Worm (Caenorhabditis elegans): Measurements from ENCODE around the gene idhg-1.
A peak's percentile ranks its signal among the peaks of the same experiment; 100 is the strongest.

Gene idhg-1

DNA sequence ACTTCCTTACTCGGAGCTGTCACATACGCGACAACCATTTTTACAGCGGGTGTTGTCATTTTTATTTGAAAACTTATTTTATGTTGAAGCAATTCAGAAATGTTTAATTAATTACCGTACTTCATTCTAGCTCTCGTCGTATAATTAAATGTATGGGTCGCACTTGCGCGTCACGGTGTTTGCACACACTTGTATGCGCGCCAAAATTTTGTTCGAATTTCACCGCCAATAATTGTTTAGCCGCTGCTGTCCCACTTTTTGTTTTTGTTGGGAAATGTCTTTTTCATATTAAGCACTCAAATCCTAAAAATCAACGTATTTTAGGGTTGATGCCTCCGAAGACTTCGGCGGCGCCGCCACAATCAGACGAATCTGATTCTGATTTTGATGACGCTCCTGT, 18.6 kb downstream of the idhg-1 start, which contains the start of the genes F35G12.7 and smc-4 (continued):
- TF ChIP-seq Y53G8AR.9 (GFP tag; conservative IDR thresholded peaks at IDR 0.05) (peak; percentile 68; the same call in 1 of the 2 replicates), snpc-1.1 (tag; optimal IDR thresholded peaks at IDR 0.05; ENCODE audit: insufficient read depth) (peak; percentile 21), F10E7.11 (tag; optimal IDR thresholded peaks at IDR 0.05) (no peak), rpc-1 (optimal IDR thresholded peaks at IDR 0.05) (no peak), rpc-1 (tag; optimal IDR thresholded peaks at IDR 0.05) (no peak), ztf-22 (GFP tag; optimal IDR thresholded peaks at IDR 0.05) (no peak), hlh-12 (tag; optimal IDR thresholded peaks at IDR 0.05) (no peak), let-526 (GFP tag; IDR thresholded peaks at IDR 0.05) (no peak), F33H1.4 (GFP tag; IDR thresholded peaks at IDR 0.05) (peak; percentile 70), F37B4.10 (GFP tag; IDR thresholded peaks at IDR 0.05) (0 out of 2 replicates have a peak, but pooled peaks have one; percentile 15), sdz-38 (tag; optimal IDR thresholded peaks at IDR 0.05) (no peak), C06A6.2 (GFP tag; conservative IDR thresholded peaks at IDR 0.05) (no peak), ceh-58 (GFP tag; IDR thresholded peaks at IDR 0.05) (no peak), mcd-1 (GFP tag; IDR thresholded peaks at IDR 0.05) (peak; percentile 55; the same call in 1 of the 2 replicates), F39B2.1 (GFP tag; IDR thresholded peaks at IDR 0.05) (no peak), aptf-2 (GFP tag; conservative IDR thresholded peaks at IDR 0.05) (no peak), Y56A3A.18 (GFP tag; IDR thresholded peaks at IDR 0.05) (no peak), die-1 (tag; optimal IDR thresholded peaks at IDR 0.05) (peak; percentile 24), F23B12.7 (tag; optimal IDR thresholded peaks at IDR 0.05; ENCODE audit: insufficient read depth) (no peak), tbx-9 (tag; optimal IDR thresholded peaks at IDR 0.05; ENCODE audit: borderline replicate concordance) (no peak), snpc-4 (GFP tag; optimal IDR thresholded peaks at IDR 0.05) (no peak), snpc-4 (tag; optimal IDR thresholded peaks at IDR 0.05) (peak in 2 of 4 experiments; percentile 7 to 23), lin-35 (GFP tag; optimal IDR thresholded peaks at IDR 0.05) (peak in 1 of 3 experiments; percentile 62), T07F8.4 (tag; optimal IDR thresholded peaks at IDR 0.05) (no peak), cebp-1 (GFP tag; IDR thresholded peaks at IDR 0.05) (no peak), cebp-1 (tag; optimal IDR thresholded peaks at IDR 0.05) (peak; percentile 26), lsy-27 (tag; optimal IDR thresholded peaks at IDR 0.05; ENCODE audit: borderline replicate concordance, insufficient read depth) (no peak), Y79H2A.3 (GFP tag; conservative IDR thresholded peaks at IDR 0.05) (no peak), cebp-2 (GFP tag; IDR thresholded peaks at IDR 0.05) (no peak), bed-2 (GFP tag; IDR thresholded peaks at IDR 0.05) (no peak), ekl-4 (GFP tag; IDR thresholded peaks at IDR 0.05) (peak; percentile 66), B0261.1 (tag; optimal IDR thresholded peaks at IDR 0.05) (no peak), ztf-28 (GFP tag; IDR thresholded peaks at IDR 0.05) (no peak), nhr-80 (tag; optimal IDR thresholded peaks at IDR 0.05) (no peak), F52B5.7 (tag; optimal IDR thresholded peaks at IDR 0.05) (no peak), ama-1 (optimal IDR thresholded peaks at IDR 0.05) (no peak), ama-1 (GFP tag; optimal IDR thresholded peaks at IDR 0.05) (no peak), dox-1 (GFP tag; IDR thresholded peaks at IDR 0.05) (peak; percentile 66), ccch-3 (GFP tag; optimal IDR thresholded peaks at IDR 0.05) (no peak), C17E4.6 (GFP tag; IDR thresholded peaks at IDR 0.05) (peak; percentile 51; the same call in 1 of the 2 replicates), unc-130 (GFP tag; optimal IDR thresholded peaks at IDR 0.05) (no peak), ztf-3 (GFP tag; optimal IDR thresholded peaks at IDR 0.05) (no peak), pbrm-1 (GFP tag; IDR thresholded peaks at IDR 0.05) (peak; percentile 43; the same call in 1 of the 2 replicates), madf-3 (GFP tag; IDR thresholded peaks at IDR 0.05) (peak; percentile 82; the same call in 1 of the 2 replicates), nfya-2 (GFP tag; IDR thresholded peaks at IDR 0.05) (no peak), B0336.3 (GFP tag; IDR thresholded peaks at IDR 0.05) (no peak), sea-2 (GFP tag; IDR thresholded peaks at IDR 0.05) (no peak), ceh-100 (GFP tag; IDR thresholded peaks at IDR 0.05) (no peak), atf-7 (tag; optimal IDR thresholded peaks at IDR 0.05) (no peak), ceh-27 (GFP tag; optimal IDR thresholded peaks at IDR 0.05) (peak; percentile 27)

Data from whole organism, young adult.